Worm (Caenorhabditis elegans): ENCODE results near the gene F11D11.12.

- TF ChIP-seq ama-1 (optimal IDR thresholded peaks at IDR 0.05) (no peak), ceh-13 (GFP tag; optimal IDR thresholded peaks at IDR 0.05) (no peak), flt-1 (GFP tag; IDR thresholded peaks at IDR 0.05) (peak; percentile 35; the same call in 1 of the 2 replicates), scrt-1 (GFP tag; IDR thresholded peaks at IDR 0.05) (no peak), B0310.2 (tag; optimal IDR thresholded peaks at IDR 0.05) (no peak), ceh-36 (tag; optimal IDR thresholded peaks at IDR 0.05) (peak; percentile 22), sea-1 (GFP tag; conservative IDR thresholded peaks at IDR 0.05) (no peak), hnd-1 (tag; optimal IDR thresholded peaks at IDR 0.05) (no peak), tra-4 (tag; optimal IDR thresholded peaks at IDR 0.05) (no peak), tbx-37 (GFP tag; conservative IDR thresholded peaks at IDR 0.05) (no peak), aly-1 (tag; optimal IDR thresholded peaks at IDR 0.05) (no peak)
These were observed 45.0 kb downstream of the F11D11.12 start for ce11 chrV:18705319-18706062.

All from whole organism, early embryonic.